Worm (Caenorhabditis elegans) whole organism, L1 larva: Measurements from ENCODE around the gene lron-3.

ENCODE experiments used
- mep-1 ChIP-seq: fragments of 150-350 bp; optimal IDR thresholded peaks from 2 replicates; lab custom pipeline; 2014; ENCODE audit warnings: missing biosample characterization, missing genetic modification characterization
- unc-62 ChIP-seq: fragments of 150-350 bp; optimal IDR thresholded peaks from 2 replicates; lab custom pipeline; 2014; ENCODE audit warnings: missing biosample characterization, missing genetic modification reagents, missing genetic modification characterization

- TF ChIP-seq unc-62 = no peak
- TF ChIP-seq mep-1 = no peak
Measured at ce11 chrX:15504795-15505194, 53.0 kb downstream of the lron-3 start, which contains the start of gene tbh-1.
